Worm (Caenorhabditis elegans) whole organism, midembryonic: ENCODE data around the gene T25B9.12.

Experiments
- T22C8.4 ChIP-seq: fragments of 200-800 bp; sonication (Bioruptor generic); IDR thresholded peaks from 2 replicates; pipeline ENCODE4 v1.3.6; 2022; ENCODE audit warnings: missing genetic modification characterization, missing compliant biosample characterization
- flt-1 ChIP-seq: fragments of 200-800 bp; sonication (Bioruptor generic); IDR thresholded peaks from 2 replicates; pipeline ENCODE4 v1.3.6; 2022; ENCODE audit warnings: missing genetic modification characterization, missing compliant biosample characterization
- klf-2 ChIP-seq: fragments of 200-800 bp; sonication (Bioruptor generic); conservative IDR thresholded peaks from 2 replicates; pipeline ENCODE4 v1.3.6; 2022; ENCODE audit warnings: missing genetic modification reagents, missing genetic modification characterization, missing compliant biosample characterization
- ref-1 ChIP-seq: fragments of 200-800 bp; sonication (Bioruptor generic); conservative IDR thresholded peaks from 2 replicates; pipeline ENCODE4 v1.3.6; 2022; ENCODE audit warnings: missing genetic modification reagents, missing genetic modification characterization, missing compliant biosample characterization
- ztf-23 ChIP-seq: fragments of 200-800 bp; sonication (Bioruptor generic); IDR thresholded peaks from 2 replicates; pipeline ENCODE4 v1.3.6; 2022; ENCODE audit warnings: missing genetic modification reagents, missing genetic modification characterization, missing compliant biosample characterization
- ztf-29 ChIP-seq: fragments of 200-800 bp; sonication (Bioruptor generic); IDR thresholded peaks from 2 replicates; pipeline ENCODE4 v1.3.6; 2022; ENCODE audit warnings: missing genetic modification reagents, missing genetic modification characterization, missing compliant biosample characterization

DNA sequence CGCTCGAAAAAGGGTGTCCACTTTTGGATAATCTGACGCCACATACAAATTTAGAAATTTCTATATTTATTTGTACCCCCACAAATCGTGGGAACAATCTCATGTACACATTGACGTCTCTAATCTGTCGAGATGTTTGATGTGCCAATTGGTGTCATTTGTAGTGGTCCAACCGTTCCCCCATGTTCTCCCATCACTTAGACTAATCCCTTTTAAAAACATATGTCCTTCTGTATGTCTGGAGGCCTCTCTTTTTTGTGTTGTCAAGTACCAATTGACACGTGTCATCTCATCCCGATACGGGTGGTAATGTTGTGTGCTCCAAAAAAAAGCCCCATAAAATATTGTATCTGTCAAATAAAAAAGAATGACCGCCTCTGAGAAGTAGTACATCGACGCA lies 19.8 kb upstream of the T25B9.12 start:
- no peak for TF ChIP-seq ztf-23 (GFP tag; lab: Robert Waterston, UW)
- no peak for TF ChIP-seq ztf-29 (GFP tag; lab: Robert Waterston, UW)
- no peak for TF ChIP-seq flt-1 (GFP tag; lab: Robert Waterston, UW)
- TF ChIP-seq klf-2 (GFP tag; lab: Robert Waterston, UW), result no peak
- TF ChIP-seq ref-1 (GFP tag; lab: Robert Waterston, UW), result no peak
- no peak for TF ChIP-seq T22C8.4
